Fruit fly (Drosophila melanogaster) whole organism, embryonic: ENCODE data around the gene rdog.

Experiments
- Asciz ChIP-seq: fragments of 200-800 bp; sonication (Bioruptor generic); optimal IDR thresholded peaks from 2 replicates; lab custom pipeline; 2017; ENCODE audit warnings: missing biosample characterization, mild to moderate bottlenecking, missing genetic modification characterization, missing genetic modification reagents
- Atf-2 ChIP-seq: fragments of 200-800 bp; sonication (Bioruptor generic); optimal IDR thresholded peaks from 2 replicates; lab custom pipeline; 2016; ENCODE audit warnings: missing biosample characterization, missing genetic modification characterization
- Awh ChIP-seq: fragments of 200-800 bp; sonication (Bioruptor generic); IDR thresholded peaks from 2 replicates; pipeline ENCODE4, ENCODE4 v1.3.6; 2022; ENCODE audit warnings: missing biosample characterization, missing genetic modification characterization
- CG1024 ChIP-seq: fragments of 200-800 bp; sonication (Bioruptor generic); IDR thresholded peaks from 2 replicates; pipeline ENCODE4 v1.3.6; 2022; ENCODE audit warnings: missing biosample characterization, missing genetic modification characterization
- CG10274 ChIP-seq: fragments of 200-800 bp; sonication (Bioruptor generic); optimal IDR thresholded peaks from 3 replicates; lab custom pipeline; 2017; ENCODE audit warnings: missing biosample characterization, mild to moderate bottlenecking, missing genetic modification characterization
- CG10431 ChIP-seq: fragments of 200-800 bp; sonication (Bioruptor generic); optimal IDR thresholded peaks from 3 replicates; lab custom pipeline; 2018; ENCODE audit warnings: missing biosample characterization, mild to moderate bottlenecking, missing genetic modification characterization
- CG10654 ChIP-seq: fragments of 200-800 bp; sonication (Bioruptor generic); optimal IDR thresholded peaks from 2 replicates; lab custom pipeline; 2016; ENCODE audit warnings: missing biosample characterization, missing genetic modification characterization
- CG11560 ChIP-seq: fragments of 200-800 bp; sonication (Bioruptor generic); IDR thresholded peaks from 3 replicates; pipeline ENCODE4 v1.3.6; 2022; ENCODE audit warnings: missing biosample characterization, missing genetic modification characterization
- CG12659 ChIP-seq: fragments of 200-800 bp; sonication (Bioruptor generic); optimal IDR thresholded peaks from 3 replicates; lab custom pipeline; 2017; ENCODE audit warnings: mild to moderate bottlenecking, missing biosample characterization, missing genetic modification reagents, missing genetic modification characterization
- CG15073 ChIP-seq: fragments of 200-800 bp; sonication (Bioruptor generic); optimal IDR thresholded peaks from 2 replicates; lab custom pipeline; 2016; ENCODE audit warnings: missing biosample characterization, missing genetic modification characterization
- CG1529 ChIP-seq: fragments of 200-800 bp; sonication (Bioruptor generic); optimal IDR thresholded peaks from 3 replicates; lab custom pipeline; 2018; ENCODE audit warnings: missing biosample characterization, missing genetic modification characterization
- CG16815 ChIP-seq: fragments of 200-800 bp; sonication (Bioruptor generic); optimal IDR thresholded peaks from 3 replicates; lab custom pipeline; 2017; ENCODE audit warnings: missing biosample characterization, mild to moderate bottlenecking, missing genetic modification characterization
- CG30431 ChIP-seq: fragments of 200-800 bp; sonication (Bioruptor generic); optimal IDR thresholded peaks from 2 replicates; lab custom pipeline; 2017; ENCODE audit warnings: missing biosample characterization, missing genetic modification characterization
- CG31224 ChIP-seq: fragments of 200-800 bp; sonication (Bioruptor generic); IDR thresholded peaks from 2 replicates; pipeline ENCODE4 v1.3.6; 2022; ENCODE audit warnings: missing biosample characterization, missing genetic modification characterization
- CG31441 ChIP-seq: fragments of 200-800 bp; sonication (Bioruptor generic); IDR thresholded peaks from 2 replicates; pipeline ENCODE4 v1.3.6; 2022; ENCODE audit warnings: missing biosample characterization, missing genetic modification characterization
- CG32532 ChIP-seq: fragments of 200-800 bp; sonication (Bioruptor generic); IDR thresholded peaks from 2 replicates; pipeline ENCODE4 v1.3.6; 2022; ENCODE audit warnings: missing biosample characterization, missing genetic modification characterization
- CG3281 ChIP-seq: fragments of 200-800 bp; sonication (Bioruptor generic); optimal IDR thresholded peaks from 3 replicates; lab custom pipeline; 2017; ENCODE audit warnings: missing biosample characterization, mild to moderate bottlenecking, missing genetic modification characterization
- CG3847 ChIP-seq: fragments of 200-800 bp; sonication (Bioruptor generic); IDR thresholded peaks from 2 replicates; pipeline ENCODE4 v1.3.6; 2022; ENCODE audit warnings: missing biosample characterization, missing genetic modification characterization
- CG3995 ChIP-seq: fragments of 200-800 bp; sonication (Bioruptor generic); optimal IDR thresholded peaks from 3 replicates; lab custom pipeline; 2016; ENCODE audit warnings: missing biosample characterization, missing genetic modification characterization
- CG6175 ChIP-seq: fragments of 200-800 bp; sonication (Bioruptor generic); IDR thresholded peaks from 3 replicates; pipeline ENCODE4 v1.3.6; 2022; ENCODE audit warnings: missing biosample characterization, missing genetic modification characterization
- CG8478 ChIP-seq: fragments of >200 bp; optimal IDR thresholded peaks from 2 replicates; lab custom pipeline; 2018
- CG9609 ChIP-seq: fragments of 200-800 bp; sonication (Bioruptor generic); optimal IDR thresholded peaks from 3 replicates; lab custom pipeline; 2016; ENCODE audit warnings: missing biosample characterization, missing genetic modification characterization
- D ChIP-seq, 2 experiments: fragments of 200-800 bp in 1 of 2; fragments of >200 bp in 1 of 2; sonication (Bioruptor generic) in 1 of 2; optimal IDR thresholded peaks; 2 replicates in 1 of 2; 3 replicates in 1 of 2; lab custom pipeline; 2017; ENCODE audit warnings: mild to moderate bottlenecking in 1 of 2, missing biosample characterization in 1 of 2, missing genetic modification characterization in 1 of 2, missing genetic modification reagents in 1 of 2
- Dad ChIP-seq: fragments of 200-800 bp; sonication (Bioruptor generic); optimal IDR thresholded peaks from 3 replicates; lab custom pipeline; 2016; ENCODE audit warnings: missing biosample characterization, missing genetic modification characterization
- Dbx ChIP-seq: fragments of 200-800 bp; sonication (Bioruptor generic); IDR thresholded peaks from 3 replicates; pipeline ENCODE4 v1.3.6; 2022; ENCODE audit warnings: missing biosample characterization, missing genetic modification characterization
- Deaf1 ChIP-seq: fragments of 200-800 bp; optimal IDR thresholded peaks from 3 replicates; lab custom pipeline; 2019; ENCODE audit warnings: missing biosample characterization, mild to moderate bottlenecking, missing genetic modification characterization, moderate library complexity
- Ets97D ChIP-seq: fragments of 200-800 bp; sonication (Bioruptor generic); optimal IDR thresholded peaks from 3 replicates; lab custom pipeline; 2016; ENCODE audit warnings: missing biosample characterization, missing genetic modification characterization
- Mrtf ChIP-seq: fragments of 200-800 bp; sonication (Bioruptor generic); IDR thresholded peaks from 3 replicates; pipeline ENCODE4 v1.3.6; 2022; ENCODE audit warnings: missing biosample characterization, missing genetic modification characterization
- NC2β ChIP-seq: fragments of 200-800 bp; sonication (Bioruptor generic); optimal IDR thresholded peaks from 2 replicates; lab custom pipeline; 2016; ENCODE audit warnings: missing biosample characterization, missing genetic modification characterization
- Nf-YC ChIP-seq: fragments of 200-800 bp; optimal IDR thresholded peaks from 3 replicates; lab custom pipeline; 2019; ENCODE audit warnings: missing biosample characterization, mild to moderate bottlenecking, missing genetic modification characterization, moderate library complexity
- Oaz ChIP-seq: fragments of 200-800 bp; sonication (Bioruptor generic); IDR thresholded peaks from 2 replicates; pipeline ENCODE4 v1.3.6; 2022; ENCODE audit warnings: missing biosample characterization, missing genetic modification characterization
- Opbp ChIP-seq: fragments of 200-800 bp; sonication (Bioruptor generic); IDR thresholded peaks from 3 replicates; pipeline ENCODE4 v1.3.6; 2022; ENCODE audit warnings: missing biosample characterization, missing genetic modification characterization; ENCODE audit not compliant: partially characterized antibody
- Pdp1 ChIP-seq, 2 experiments: fragments of 200-800 bp; sonication (Bioruptor generic); optimal IDR thresholded peaks; 3 replicates each; lab custom pipeline; 2016; ENCODE audit warnings: missing biosample characterization in 2 of 2, missing genetic modification characterization in 2 of 2, mild to moderate bottlenecking in 1 of 2, moderate library complexity in 1 of 2
- Sry-β ChIP-seq: fragments of 200-800 bp; sonication (Bioruptor generic); optimal IDR thresholded peaks from 2 replicates; lab custom pipeline; 2018; ENCODE audit warnings: missing biosample characterization, mild to moderate bottlenecking, missing genetic modification characterization, moderate library complexity
- Taf1 ChIP-seq: fragments of 200-800 bp; sonication (Bioruptor generic); IDR thresholded peaks from 2 replicates; pipeline ENCODE4 v1.3.6; 2022; ENCODE audit warnings: missing biosample characterization, missing genetic modification characterization
- YL-1 ChIP-seq: fragments of 200-800 bp; sonication (Bioruptor generic); optimal IDR thresholded peaks from 3 replicates; lab custom pipeline; 2017; ENCODE audit warnings: missing biosample characterization, mild to moderate bottlenecking, missing genetic modification characterization
- az2 ChIP-seq: fragments of 200-800 bp; sonication (Bioruptor generic); optimal IDR thresholded peaks from 3 replicates; lab custom pipeline; 2016; ENCODE audit warnings: missing biosample characterization, missing genetic modification characterization
- bab2 ChIP-seq: fragments of 200-800 bp; sonication (Bioruptor generic); optimal IDR thresholded peaks from 2 replicates; lab custom pipeline; 2016; ENCODE audit warnings: missing biosample characterization, missing genetic modification characterization
- btn ChIP-seq: fragments of 200-800 bp; sonication (Bioruptor generic); optimal IDR thresholded peaks from 2 replicates; lab custom pipeline; 2016; ENCODE audit warnings: missing biosample characterization, missing genetic modification characterization
- emc ChIP-seq: fragments of 200-800 bp; sonication (Bioruptor generic); optimal IDR thresholded peaks from 2 replicates; lab custom pipeline; 2016; ENCODE audit warnings: missing biosample characterization, missing genetic modification characterization
- ems ChIP-seq: fragments of 200-800 bp; sonication (Bioruptor generic); optimal IDR thresholded peaks from 3 replicates; lab custom pipeline; 2016; ENCODE audit warnings: missing biosample characterization, missing genetic modification characterization
- fd102C ChIP-seq: fragments of 200-800 bp; sonication (Bioruptor generic); optimal IDR thresholded peaks from 2 replicates; lab custom pipeline; 2018; ENCODE audit warnings: missing biosample characterization, mild to moderate bottlenecking, missing genetic modification characterization, moderate library complexity
- jumu ChIP-seq: fragments of 200-800 bp; sonication (Bioruptor generic); optimal IDR thresholded peaks from 3 replicates; lab custom pipeline; 2016; ENCODE audit warnings: missing biosample characterization, missing genetic modification characterization
- kah ChIP-seq: fragments of 200-800 bp; sonication (Bioruptor generic); optimal IDR thresholded peaks from 2 replicates; lab custom pipeline; 2018; ENCODE audit warnings: missing biosample characterization, mild to moderate bottlenecking, missing genetic modification characterization
- lola ChIP-seq, 3 experiments: fragments of >200 bp in 2 of 3; fragments of 200-800 bp in 1 of 3; sonication (Bioruptor generic) in 1 of 3; optimal IDR thresholded peaks; 2 replicates each; lab custom pipeline; 2017 to 2019; ENCODE audit warnings: missing biosample characterization in 3 of 3, missing genetic modification characterization in 3 of 3, mild to moderate bottlenecking in 1 of 3, moderate library complexity in 1 of 3
- mirr ChIP-seq: fragments of 200-800 bp; sonication (Bioruptor generic); optimal IDR thresholded peaks from 3 replicates; lab custom pipeline; 2018; ENCODE audit warnings: missing biosample characterization, mild to moderate bottlenecking, missing genetic modification characterization
- p53 ChIP-seq: fragments of 200-800 bp; sonication (Bioruptor generic); optimal IDR thresholded peaks from 2 replicates; lab custom pipeline; 2016; ENCODE audit warnings: missing biosample characterization, missing genetic modification characterization
- pum ChIP-seq: fragments of 200-800 bp; sonication (Bioruptor generic); optimal IDR thresholded peaks from 2 replicates; lab custom pipeline; 2016; ENCODE audit warnings: missing biosample characterization, missing genetic modification characterization
- pzg ChIP-seq: fragments of 200-800 bp; sonication (Bioruptor generic); optimal IDR thresholded peaks from 3 replicates; lab custom pipeline; 2018; ENCODE audit warnings: missing biosample characterization, mild to moderate bottlenecking, missing genetic modification characterization, moderate library complexity
- sens ChIP-seq: fragments of 200-800 bp; sonication (Bioruptor generic); peaks from one replicate; lab custom pipeline; 2016; ENCODE audit warnings: missing biosample characterization, missing genetic modification characterization
- sisA ChIP-seq: fragments of 200-800 bp; sonication (Bioruptor generic); IDR thresholded peaks from 2 replicates; pipeline ENCODE4 v1.3.6; 2022; ENCODE audit warnings: missing biosample characterization, missing genetic modification characterization
- ttk ChIP-seq: fragments of 200-800 bp; sonication (Bioruptor generic); IDR thresholded peaks from 2 replicates; pipeline ENCODE4 v2.1.2; 2022; ENCODE audit warnings: missing biosample characterization, missing genetic modification characterization

rdog gene

DNA sequence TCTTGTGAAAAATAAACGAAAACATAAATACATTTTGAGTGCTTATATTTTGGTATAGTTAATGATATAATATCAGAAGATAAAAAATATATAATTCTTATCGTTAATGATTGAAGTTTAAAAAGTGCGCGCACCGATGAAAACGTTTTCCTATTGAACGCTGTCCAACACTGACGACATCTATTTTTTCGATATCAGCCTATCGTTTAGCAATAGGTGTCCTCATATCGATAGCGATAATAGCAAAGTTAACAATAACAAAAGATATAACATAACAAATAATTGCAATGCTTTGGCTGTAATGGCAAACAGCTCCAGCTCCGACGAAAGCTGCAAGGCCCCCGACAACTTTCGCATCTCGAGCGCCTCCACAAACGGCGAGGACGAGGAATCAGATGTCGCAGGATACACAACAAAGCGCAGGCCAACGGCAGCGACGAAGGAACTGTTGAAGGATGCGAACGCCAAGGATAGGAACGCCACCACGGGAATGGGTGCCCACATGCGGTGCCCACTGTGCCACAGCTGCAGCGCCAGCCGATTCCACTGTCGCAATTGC lies 41.7 kb upstream of the rdog start, which contains the start of gene Atg14:
TSS of gene Atg14 (plus strand) at position 225 of the 559 bp plus-strand sequence.
- TF ChIP-seq lola (GFP tag; optimal IDR thresholded peaks at IDR 0.05; lab: Kevin White, UChicago) = no peak
- TF ChIP-seq ttk = no peak
- TF ChIP-seq D (optimal IDR thresholded peaks at IDR 0.05; lab: Kevin White, UChicago) = no peak
- no peak for TF ChIP-seq D (GFP tag; optimal IDR thresholded peaks at IDR 0.05; lab: Kevin White, UChicago)
- TF ChIP-seq NC2β (GFP tag; lab: Kevin White, UChicago) = no peak
- no peak for TF ChIP-seq Asciz
- peak; percentile 12 for TF ChIP-seq mirr (GFP tag; lab: Kevin White, UChicago)
- no peak for TF ChIP-seq CG16815 (GFP tag; lab: Kevin White, UChicago)
- TF ChIP-seq Opbp (GFP tag; lab: Robert Waterston, UW) = peak; percentile 96
- TF ChIP-seq sens (GFP tag; lab: Kevin White, UChicago) = peak; percentile 41
- TF ChIP-seq CG10274 (GFP tag; lab: Kevin White, UChicago) = no peak
- TF ChIP-seq Dbx (GFP tag; lab: Robert Waterston, UW) = peak; percentile 9; the same call in 1 of the 3 replicates
- TF ChIP-seq pum (GFP tag; lab: Kevin White, UChicago) = no peak
- no peak for TF ChIP-seq CG10654 (GFP tag; lab: Kevin White, UChicago)
- no peak for TF ChIP-seq btn
- no peak for TF ChIP-seq CG8478 (lab: Kevin White, UChicago)
- no peak for TF ChIP-seq fd102C (GFP tag; lab: Kevin White, UChicago)
- no peak for TF ChIP-seq Oaz (GFP tag; lab: Robert Waterston, UW)
- TF ChIP-seq Nf-YC (tag; lab: Kevin White, UChicago) = peak; percentile 28
- no peak for TF ChIP-seq CG1529 (GFP tag; lab: Kevin White, UChicago)
- no peak for TF ChIP-seq az2 (GFP tag; lab: Kevin White, UChicago)
- TF ChIP-seq YL-1 (GFP tag; lab: Kevin White, UChicago) = peak; percentile 81
- TF ChIP-seq kah = no peak
- TF ChIP-seq Dad = peak; percentile 6
- TF ChIP-seq bab2 (GFP tag; lab: Kevin White, UChicago) = no peak
- TF ChIP-seq Ets97D (GFP tag; lab: Kevin White, UChicago) = no peak
- no peak for TF ChIP-seq CG10431 (GFP tag; lab: Kevin White, UChicago)
- TF ChIP-seq pzg (GFP tag; lab: Kevin White, UChicago) = peak; percentile 81
- TF ChIP-seq jumu (GFP tag; lab: Kevin White, UChicago) = no peak
- peak; percentile 30; the same call in 1 of the 2 replicates for TF ChIP-seq CG3847 (GFP tag; lab: Robert Waterston, UW)
- TF ChIP-seq Awh (GFP tag; lab: Robert Waterston, UW) = 0 out of 2 replicates have a peak, but pooled peaks have one; percentile 21
- peak in 1 of 2 experiments; percentile 52 for TF ChIP-seq Pdp1 (GFP tag; optimal IDR thresholded peaks at IDR 0.05; lab: Kevin White, UChicago)
- TF ChIP-seq CG3281 (GFP tag; lab: Kevin White, UChicago) = peak; percentile 18
- TF ChIP-seq Sry-β (GFP tag; lab: Kevin White, UChicago) = no peak
- TF ChIP-seq sisA (GFP tag; lab: Robert Waterston, UW) = no peak
- no peak for TF ChIP-seq p53 (GFP tag; lab: Kevin White, UChicago)
- TF ChIP-seq CG31224 (GFP tag; lab: Robert Waterston, UW) = no peak
- peak; percentile 58 for TF ChIP-seq CG12659 (GFP tag; lab: Kevin White, UChicago)
- TF ChIP-seq CG6175 = no peak
- no peak for TF ChIP-seq CG1024 (GFP tag; lab: Robert Waterston, UW)
- TF ChIP-seq CG15073 (GFP tag; lab: Kevin White, UChicago) = no peak
- TF ChIP-seq CG31441 (GFP tag; lab: Robert Waterston, UW) = no peak
- no peak for TF ChIP-seq CG32532
- peak; percentile 32 for TF ChIP-seq CG3995 (GFP tag; lab: Kevin White, UChicago)
- no peak for TF ChIP-seq ems (GFP tag; lab: Kevin White, UChicago)
- no peak for TF ChIP-seq Deaf1 (tag; lab: Kevin White, UChicago)
- TF ChIP-seq Atf-2 = no peak
- TF ChIP-seq CG9609 (GFP tag; lab: Kevin White, UChicago) = no peak
- TF ChIP-seq emc (GFP tag; lab: Kevin White, UChicago) = no peak
- no peak for TF ChIP-seq CG30431 (GFP tag; lab: Kevin White, UChicago)
- no peak for TF ChIP-seq Mrtf
- no peak for TF ChIP-seq Taf1 (GFP tag; lab: Robert Waterston, UW)
- TF ChIP-seq CG11560 (tag; lab: Robert Waterston, UW) = no peak
